Fruit fly (Drosophila melanogaster) whole organism, embryonic: ENCODE data around the gene CG46465.

Source experiments
- Asciz ChIP-seq: fragments of 200-800 bp; sonication (Bioruptor generic); optimal IDR thresholded peaks from 2 replicates; lab custom pipeline; 2017; ENCODE audit warnings: missing biosample characterization, mild to moderate bottlenecking, missing genetic modification characterization, missing genetic modification reagents
- CG10462 ChIP-seq: fragments of 200-800 bp; sonication (Bioruptor generic); optimal IDR thresholded peaks from 2 replicates; lab custom pipeline; 2016; ENCODE audit warnings: missing biosample characterization, missing genetic modification characterization
- CG10654 ChIP-seq: fragments of 200-800 bp; sonication (Bioruptor generic); optimal IDR thresholded peaks from 2 replicates; lab custom pipeline; 2016; ENCODE audit warnings: missing biosample characterization, missing genetic modification characterization
- CG11695 ChIP-seq: fragments of 200-800 bp; sonication (Bioruptor generic); IDR thresholded peaks from 3 replicates; pipeline ENCODE4 v1.3.6; 2022; ENCODE audit warnings: missing biosample characterization, missing genetic modification characterization
- CG12744 ChIP-seq: fragments of 200-800 bp; sonication (Bioruptor generic); optimal IDR thresholded peaks from 2 replicates; lab custom pipeline; 2016; ENCODE audit warnings: missing biosample characterization, missing genetic modification characterization
- CG13123 ChIP-seq: fragments of 200-800 bp; sonication (Bioruptor generic); optimal IDR thresholded peaks from 2 replicates; lab custom pipeline; 2016; ENCODE audit warnings: missing biosample characterization, missing genetic modification characterization
- CG13287 ChIP-seq: fragments of 200-800 bp; sonication (Bioruptor generic); IDR thresholded peaks from 2 replicates; pipeline ENCODE4 v1.3.6; 2022; ENCODE audit warnings: missing biosample characterization, missing genetic modification characterization; ENCODE audit not compliant: partially characterized antibody
- CG14050 ChIP-seq: fragments of 200-800 bp; sonication (Bioruptor generic); IDR thresholded peaks from 3 replicates; pipeline ENCODE4 v1.3.6; 2022; ENCODE audit warnings: missing biosample characterization, missing genetic modification characterization
- CG16779 ChIP-seq: fragments of 200-800 bp; sonication (Bioruptor generic); IDR thresholded peaks from 2 replicates; pipeline ENCODE4 v1.3.6; 2022; ENCODE audit warnings: missing biosample characterization, missing genetic modification characterization
- CG1792 ChIP-seq: fragments of 200-800 bp; sonication (Bioruptor generic); optimal IDR thresholded peaks from 2 replicates; lab custom pipeline; 2016; ENCODE audit warnings: missing biosample characterization, missing genetic modification characterization
- CG18011 ChIP-seq: fragments of 200-800 bp; sonication (Bioruptor generic); optimal IDR thresholded peaks from 2 replicates; lab custom pipeline; 2017; ENCODE audit warnings: missing biosample characterization, missing genetic modification characterization, mild to moderate bottlenecking, moderate library complexity, missing genotype
- CG18764 ChIP-seq: fragments of 200-800 bp; sonication (Bioruptor generic); optimal IDR thresholded peaks from 3 replicates; lab custom pipeline; 2016; ENCODE audit warnings: missing biosample characterization, missing genetic modification characterization
- CG31441 ChIP-seq: fragments of 200-800 bp; sonication (Bioruptor generic); IDR thresholded peaks from 2 replicates; pipeline ENCODE4 v1.3.6; 2022; ENCODE audit warnings: missing biosample characterization, missing genetic modification characterization
- CG32532 ChIP-seq: fragments of 200-800 bp; sonication (Bioruptor generic); IDR thresholded peaks from 2 replicates; pipeline ENCODE4 v1.3.6; 2022; ENCODE audit warnings: missing biosample characterization, missing genetic modification characterization
- CG32772 ChIP-seq: fragments of 200-800 bp; sonication (Bioruptor generic); IDR thresholded peaks from 2 replicates; pipeline ENCODE4 v1.3.6; 2022; ENCODE audit warnings: missing biosample characterization, missing genetic modification characterization
- CG33213 ChIP-seq: fragments of 200-800 bp; sonication (Bioruptor generic); optimal IDR thresholded peaks from 3 replicates; lab custom pipeline; 2016; ENCODE audit warnings: missing biosample characterization, missing genetic modification characterization
- CG3847 ChIP-seq: fragments of 200-800 bp; sonication (Bioruptor generic); IDR thresholded peaks from 2 replicates; pipeline ENCODE4 v1.3.6; 2022; ENCODE audit warnings: missing biosample characterization, missing genetic modification characterization
- CG4404 ChIP-seq: fragments of 200-800 bp; sonication (Bioruptor generic); IDR thresholded peaks from 2 replicates; pipeline ENCODE4 v1.3.6; 2022; ENCODE audit warnings: missing biosample characterization, missing genetic modification characterization
- CG7271 ChIP-seq: fragments of 200-800 bp; sonication (Bioruptor generic); optimal IDR thresholded peaks from 2 replicates; lab custom pipeline; 2018; ENCODE audit warnings: missing biosample characterization, mild to moderate bottlenecking, missing genetic modification characterization, moderate library complexity
- CG7963 ChIP-seq: fragments of 200-800 bp; sonication (Bioruptor generic); IDR thresholded peaks from 3 replicates; pipeline ENCODE4 v1.3.6; 2022; ENCODE audit warnings: missing biosample characterization, missing genetic modification characterization; ENCODE audit not compliant: partially characterized antibody
- CG9727 ChIP-seq: fragments of 200-800 bp; sonication (Bioruptor generic); optimal IDR thresholded peaks from 3 replicates; lab custom pipeline; 2017; ENCODE audit warnings: missing biosample characterization, mild to moderate bottlenecking, missing genetic modification characterization
- CG9876 ChIP-seq: fragments of 200-800 bp; sonication (Bioruptor generic); optimal IDR thresholded peaks from 2 replicates; lab custom pipeline; 2016; ENCODE audit warnings: missing biosample characterization, missing genetic modification characterization
- CTCF ChIP-seq: fragments of 200-800 bp; sonication (Bioruptor generic); optimal IDR thresholded peaks from 2 replicates; lab custom pipeline; 2017; ENCODE audit warnings: missing biosample characterization, mild to moderate bottlenecking, missing genetic modification characterization, moderate library complexity
- D ChIP-seq, 2 experiments: fragments of 200-800 bp in 1 of 2; fragments of >200 bp in 1 of 2; sonication (Bioruptor generic) in 1 of 2; optimal IDR thresholded peaks; 2 replicates in 1 of 2; 3 replicates in 1 of 2; lab custom pipeline; 2017; ENCODE audit warnings: mild to moderate bottlenecking in 1 of 2, missing biosample characterization in 1 of 2, missing genetic modification characterization in 1 of 2, missing genetic modification reagents in 1 of 2
- Dp ChIP-seq: fragments of 200-800 bp; sonication (Bioruptor generic); optimal IDR thresholded peaks from 2 replicates; lab custom pipeline; 2018; ENCODE audit warnings: missing biosample characterization, mild to moderate bottlenecking, missing genetic modification characterization, moderate library complexity
- Dref ChIP-seq: fragments of 200-800 bp; sonication (Bioruptor generic); IDR thresholded peaks from 2 replicates; pipeline ENCODE4 v1.3.6; 2022; ENCODE audit warnings: missing biosample characterization, missing genetic modification characterization
- Ets65A ChIP-seq: fragments of 200-800 bp; sonication (Bioruptor generic); peaks from one replicate; lab custom pipeline; 2016; ENCODE audit warnings: missing biosample characterization, missing genetic modification characterization
- Gug ChIP-seq: fragments of 200-800 bp; sonication (Bioruptor generic); IDR thresholded peaks from 4 replicates; pipeline ENCODE4 v1.3.6; 2022; ENCODE audit warnings: missing biosample characterization, missing genetic modification characterization
- HLH3B ChIP-seq: fragments of 200-800 bp; sonication (Bioruptor generic); IDR thresholded peaks from 2 replicates; pipeline ENCODE4 v1.3.6; 2022; ENCODE audit warnings: missing biosample characterization, missing genetic modification characterization
- HLH4C ChIP-seq: fragments of 200-800 bp; sonication (Bioruptor generic); IDR thresholded peaks from 3 replicates; pipeline ENCODE4 v1.3.6; 2022; ENCODE audit warnings: missing biosample characterization, missing genetic modification characterization; ENCODE audit not compliant: partially characterized antibody
- Hr39 ChIP-seq: fragments of >200 bp; optimal IDR thresholded peaks from 2 replicates; lab custom pipeline; 2017
- NK7.1 ChIP-seq: fragments of 200-800 bp; sonication (Bioruptor generic); optimal IDR thresholded peaks from 3 replicates; lab custom pipeline; 2016; ENCODE audit warnings: missing biosample characterization, missing genetic modification characterization
- Opbp ChIP-seq: fragments of 200-800 bp; sonication (Bioruptor generic); IDR thresholded peaks from 3 replicates; pipeline ENCODE4 v1.3.6; 2022; ENCODE audit warnings: missing biosample characterization, missing genetic modification characterization; ENCODE audit not compliant: partially characterized antibody
- Side ChIP-seq: fragments of 200-800 bp; sonication (Bioruptor generic); optimal IDR thresholded peaks from 2 replicates; lab custom pipeline; 2016; ENCODE audit warnings: missing biosample characterization, missing genetic modification characterization
- abd-A ChIP-seq: fragments of 200-800 bp; sonication (Bioruptor generic); optimal IDR thresholded peaks from 3 replicates; lab custom pipeline; 2019; ENCODE audit warnings: missing biosample characterization, mild to moderate bottlenecking, missing genetic modification characterization, moderate library complexity
- ap ChIP-seq: fragments of 200-800 bp; sonication (Bioruptor generic); IDR thresholded peaks from 2 replicates; pipeline ENCODE4 v1.3.6; 2022; ENCODE audit warnings: missing biosample characterization, missing genetic modification characterization
- btn ChIP-seq: fragments of 200-800 bp; sonication (Bioruptor generic); optimal IDR thresholded peaks from 2 replicates; lab custom pipeline; 2016; ENCODE audit warnings: missing biosample characterization, missing genetic modification characterization
- corto ChIP-seq: fragments of 200-800 bp; sonication (Bioruptor generic); optimal IDR thresholded peaks from 2 replicates; lab custom pipeline; 2016; ENCODE audit warnings: missing biosample characterization, mild to moderate bottlenecking, missing genetic modification characterization, moderate library complexity
- dan ChIP-seq: fragments of 200-800 bp; sonication (Bioruptor generic); IDR thresholded peaks from 2 replicates; pipeline ENCODE4 v1.3.6; 2022; ENCODE audit warnings: missing biosample characterization, missing genetic modification characterization
- disco-r ChIP-seq: fragments of 200-800 bp; sonication (Bioruptor generic); optimal IDR thresholded peaks from 2 replicates; lab custom pipeline; 2016; ENCODE audit warnings: missing biosample characterization, missing genetic modification characterization
- exex ChIP-seq: fragments of 200-800 bp; sonication (Bioruptor generic); optimal IDR thresholded peaks from 4 replicates; lab custom pipeline; 2018; ENCODE audit warnings: missing biosample characterization, mild to moderate bottlenecking, missing genetic modification characterization, moderate library complexity
- fru ChIP-seq: fragments of >200 bp; optimal IDR thresholded peaks from 2 replicates; lab custom pipeline; 2017
- gem ChIP-seq: fragments of 200-800 bp; sonication (Bioruptor generic); optimal IDR thresholded peaks from 2 replicates; lab custom pipeline; 2019; ENCODE audit warnings: missing biosample characterization, mild to moderate bottlenecking, missing genetic modification characterization, moderate library complexity
- nerfin-1 ChIP-seq: fragments of 200-800 bp; sonication (Bioruptor generic); optimal IDR thresholded peaks from 3 replicates; lab custom pipeline; 2019; ENCODE audit warnings: missing biosample characterization, mild to moderate bottlenecking, missing genetic modification characterization, moderate library complexity
- nerfin-2 ChIP-seq: fragments of 200-800 bp; sonication (Bioruptor generic); IDR thresholded peaks from 2 replicates; pipeline ENCODE4 v1.3.6; 2022; ENCODE audit warnings: missing biosample characterization, missing genetic modification characterization; ENCODE audit not compliant: partially characterized antibody
- p53 ChIP-seq: fragments of 200-800 bp; sonication (Bioruptor generic); optimal IDR thresholded peaks from 2 replicates; lab custom pipeline; 2016; ENCODE audit warnings: missing biosample characterization, missing genetic modification characterization
- pum ChIP-seq: fragments of 200-800 bp; sonication (Bioruptor generic); optimal IDR thresholded peaks from 2 replicates; lab custom pipeline; 2016; ENCODE audit warnings: missing biosample characterization, missing genetic modification characterization
- sd ChIP-seq: fragments of 200-800 bp; sonication (Bioruptor generic); optimal IDR thresholded peaks from 3 replicates; lab custom pipeline; 2018; ENCODE audit warnings: missing biosample characterization, mild to moderate bottlenecking, missing genetic modification characterization, moderate library complexity
- sima ChIP-seq: fragments of 200-800 bp; sonication (Bioruptor generic); optimal IDR thresholded peaks from 2 replicates; lab custom pipeline; 2016; ENCODE audit warnings: missing biosample characterization, missing genetic modification characterization
- zen ChIP-seq: fragments of 200-800 bp; sonication (Bioruptor generic); optimal IDR thresholded peaks from 3 replicates; lab custom pipeline; 2018; ENCODE audit warnings: missing biosample characterization, mild to moderate bottlenecking, missing genetic modification characterization, moderate library complexity

Gene CG46465

DNA sequence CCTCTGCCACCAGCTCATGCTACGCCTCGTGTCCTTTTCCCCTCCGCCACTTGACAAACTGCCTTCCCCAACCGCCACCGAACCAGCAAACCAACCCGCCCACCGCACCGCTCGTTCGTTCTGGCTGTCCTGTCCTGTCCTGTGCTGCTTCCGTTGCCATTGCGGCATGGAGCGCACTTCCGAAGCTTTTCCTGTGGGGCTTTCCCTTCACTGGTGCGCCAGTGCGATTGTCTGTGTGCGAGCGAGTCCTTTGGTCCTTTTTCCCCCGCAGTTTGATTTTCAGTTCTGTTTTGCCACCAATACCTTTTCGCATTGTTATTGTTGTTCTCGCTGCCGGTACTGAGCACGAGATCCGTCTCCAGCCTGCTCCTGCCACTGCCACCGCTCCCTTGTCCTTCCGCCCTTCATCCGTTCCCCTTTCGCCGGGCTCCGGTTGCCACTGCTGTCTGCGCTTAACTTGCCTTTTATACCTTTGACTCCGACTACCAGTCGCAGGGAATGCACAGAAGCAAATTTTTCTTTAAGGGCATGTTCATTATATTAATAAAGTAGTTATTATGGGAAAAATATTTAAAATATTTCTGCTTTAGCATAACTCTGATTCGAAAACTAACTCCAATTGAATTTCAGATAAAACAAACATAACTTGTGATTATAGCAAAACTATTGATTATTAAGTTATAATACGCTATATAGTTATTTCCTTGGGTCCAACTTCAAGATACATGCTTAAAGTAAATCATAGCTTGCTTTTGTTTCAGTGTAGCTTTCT, 31.9 kb downstream of the CG46465 start (continued):
- TF ChIP-seq btn (GFP tag; lab: Kevin White, UChicago) (no peak), corto (GFP tag; lab: Kevin White, UChicago) (no peak), sd (tag; lab: Kevin White, UChicago) (peak; percentile 60), CG32772 (GFP tag; lab: Robert Waterston, UW) (peak; percentile 50; the same call in 1 of the 2 replicates), CG11695 (GFP tag; lab: Robert Waterston, UW) (peak; percentile 66), ap (no peak), Side (no peak), CG16779 (no peak), CG10462 (GFP tag; lab: Kevin White, UChicago) (no peak), disco-r (GFP tag; lab: Kevin White, UChicago) (no peak), CTCF (no peak), HLH4C (no peak), Gug (0 out of 4 replicates have a peak, but pooled peaks have one; percentile 25), gem (tag; lab: Kevin White, UChicago) (peak; percentile 85), p53 (GFP tag; lab: Kevin White, UChicago) (no peak), CG7271 (tag; lab: Kevin White, UChicago) (no peak), zen (tag; lab: Kevin White, UChicago) (no peak), pum (GFP tag; lab: Kevin White, UChicago) (peak; percentile 17), fru (lab: Kevin White, UChicago) (no peak), nerfin-2 (no peak), nerfin-1 (tag; lab: Kevin White, UChicago) (peak; percentile 63), CG1792 (GFP tag; lab: Kevin White, UChicago) (no peak), CG33213 (GFP tag; lab: Kevin White, UChicago) (no peak), HLH3B (GFP tag; lab: Robert Waterston, UW) (0 out of 2 replicates have a peak, but pooled peaks have one; percentile 46), sima (GFP tag; lab: Kevin White, UChicago) (no peak), CG32532 (GFP tag; lab: Robert Waterston, UW) (peak; percentile 31; the same call in 1 of the 2 replicates), CG9876 (GFP tag; lab: Kevin White, UChicago) (no peak), CG31441 (GFP tag; lab: Robert Waterston, UW) (peak; percentile 74), Hr39 (no peak), dan (no peak), NK7.1 (GFP tag; lab: Kevin White, UChicago) (no peak), CG13123 (GFP tag; lab: Kevin White, UChicago) (no peak), CG4404 (GFP tag; lab: Robert Waterston, UW) (no peak; the same call in 1 of the 2 replicates), CG7963 (GFP tag; lab: Robert Waterston, UW) (no peak), D (optimal IDR thresholded peaks at IDR 0.05; lab: Kevin White, UChicago) (no peak), D (GFP tag; optimal IDR thresholded peaks at IDR 0.05; lab: Kevin White, UChicago) (peak; percentile 67), Dp (GFP tag; lab: Kevin White, UChicago) (no peak), CG3847 (GFP tag; lab: Robert Waterston, UW) (0 out of 2 replicates have a peak, but pooled peaks have one; percentile 9), CG13287 (GFP tag; lab: Robert Waterston, UW) (no peak), exex (tag; lab: Kevin White, UChicago) (peak; percentile 15), Ets65A (peak; percentile 89), Asciz (GFP tag; lab: Kevin White, UChicago) (peak; percentile 47), CG12744 (GFP tag; lab: Kevin White, UChicago) (no peak), CG14050 (GFP tag; lab: Robert Waterston, UW) (no peak), CG9727 (GFP tag; lab: Kevin White, UChicago) (peak; percentile 70), CG18011 (GFP tag; lab: Kevin White, UChicago) (peak; percentile 19), Dref (no peak), CG18764 (GFP tag; lab: Kevin White, UChicago) (peak; percentile 12), Opbp (GFP tag; lab: Robert Waterston, UW) (no peak), CG10654 (GFP tag; lab: Kevin White, UChicago) (no peak), abd-A (tag; lab: Kevin White, UChicago) (peak; percentile 90)
